Fruit fly (Drosophila melanogaster) whole organism, prepupa: ENCODE results near the gene CG33796.
A peak's percentile ranks its signal among the peaks of the same experiment; 100 is the strongest.

Source experiments
- Blimp-1 ChIP-seq: fragments of 200-800 bp; sonication (Bioruptor generic); optimal IDR thresholded peaks from 3 replicates; lab custom pipeline; 2017; ENCODE audit warnings: missing biosample characterization, missing genetic modification characterization, mild to moderate bottlenecking, moderate library complexity, missing genetic modification reagents
- CG10631 ChIP-seq: fragments of 200-800 bp; sonication (Bioruptor generic); optimal IDR thresholded peaks from 2 replicates; lab custom pipeline; 2016; ENCODE audit warnings: missing biosample characterization, missing genetic modification characterization
- CG10669 ChIP-seq: fragments of 200-800 bp; sonication (Bioruptor generic); optimal IDR thresholded peaks from 3 replicates; lab custom pipeline; 2018; ENCODE audit warnings: missing biosample characterization, mild to moderate bottlenecking, missing genetic modification characterization, moderate library complexity
- CG11294 ChIP-seq: fragments of 200-800 bp; sonication (Bioruptor generic); IDR thresholded peaks from 2 replicates; pipeline ENCODE4 v1.3.6; 2022; ENCODE audit warnings: missing biosample characterization, missing genetic modification characterization
- CG11762 ChIP-seq: fragments of 200-800 bp; sonication (Bioruptor generic); optimal IDR thresholded peaks from 3 replicates; lab custom pipeline; 2016; ENCODE audit warnings: missing biosample characterization, missing genetic modification characterization; ENCODE audit not compliant: insufficient read depth
- CG11902 ChIP-seq: fragments of 200-800 bp; sonication (Bioruptor generic); optimal IDR thresholded peaks from 3 replicates; lab custom pipeline; 2016; ENCODE audit warnings: missing biosample characterization, missing genetic modification characterization
- CG15336 ChIP-seq: fragments of 200-800 bp; sonication (Bioruptor generic); IDR thresholded peaks from 2 replicates; pipeline ENCODE4 v1.3.6; 2022; ENCODE audit warnings: missing biosample characterization, missing genetic modification characterization
- CG1621 ChIP-seq: fragments of 200-800 bp; sonication (Bioruptor generic); optimal IDR thresholded peaks from 3 replicates; lab custom pipeline; 2018; ENCODE audit warnings: missing biosample characterization, mild to moderate bottlenecking, missing genetic modification characterization
- CG3032 ChIP-seq: fragments of 200-800 bp; optimal IDR thresholded peaks from 2 replicates; lab custom pipeline; 2019; ENCODE audit warnings: missing biosample characterization, mild to moderate bottlenecking, missing genetic modification characterization, moderate library complexity
- CG31627 ChIP-seq: fragments of 200-800 bp; sonication (Bioruptor generic); optimal IDR thresholded peaks from 3 replicates; lab custom pipeline; 2016; ENCODE audit warnings: missing biosample characterization, missing genetic modification characterization
- CG32006 ChIP-seq: fragments of 200-800 bp; sonication (Bioruptor generic); optimal IDR thresholded peaks from 3 replicates; lab custom pipeline; 2017; ENCODE audit warnings: missing biosample characterization, mild to moderate bottlenecking, missing genetic modification characterization
- CG34406 ChIP-seq: fragments of 200-800 bp; sonication (Bioruptor generic); optimal IDR thresholded peaks from 3 replicates; lab custom pipeline; 2016; ENCODE audit warnings: missing biosample characterization, missing genetic modification characterization
- CG6163 ChIP-seq: fragments of 200-800 bp; sonication (Bioruptor generic); IDR thresholded peaks from 3 replicates; pipeline ENCODE4 v1.3.6; 2022; ENCODE audit warnings: missing biosample characterization, missing genetic modification characterization
- CG6792 ChIP-seq: fragments of 200-800 bp; sonication (Bioruptor generic); optimal IDR thresholded peaks from 3 replicates; lab custom pipeline; 2016; ENCODE audit warnings: missing biosample characterization, missing genetic modification characterization
- CG6808 ChIP-seq: fragments of 200-800 bp; sonication (Bioruptor generic); optimal IDR thresholded peaks from 3 replicates; lab custom pipeline; 2017; ENCODE audit warnings: missing biosample characterization, missing genetic modification characterization, mild to moderate bottlenecking, moderate library complexity, missing genetic modification reagents
- CG7368 ChIP-seq: fragments of 200-800 bp; sonication (Bioruptor generic); optimal IDR thresholded peaks from 3 replicates; lab custom pipeline; 2016; ENCODE audit warnings: missing biosample characterization, missing genetic modification characterization
- CG8319 ChIP-seq: fragments of 200-800 bp; sonication (Bioruptor generic); optimal IDR thresholded peaks from 3 replicates; lab custom pipeline; 2016; ENCODE audit warnings: missing biosample characterization, missing genetic modification characterization
- CG8632 ChIP-seq: fragments of 200-800 bp; sonication (Bioruptor generic); optimal IDR thresholded peaks from 3 replicates; lab custom pipeline; 2016; ENCODE audit warnings: missing biosample characterization, missing genetic modification characterization
- CG9139 ChIP-seq: fragments of 200-800 bp; sonication (Bioruptor generic); optimal IDR thresholded peaks from 3 replicates; lab custom pipeline; 2017; ENCODE audit warnings: missing biosample characterization, mild to moderate bottlenecking, missing genetic modification characterization
- Eip78C ChIP-seq: fragments of 200-800 bp; sonication (Bioruptor generic); peaks from one replicate; lab custom pipeline; 2016; ENCODE audit warnings: missing biosample characterization, missing genetic modification characterization
- Eip93F ChIP-seq: fragments of 200-800 bp; sonication (Bioruptor generic); optimal IDR thresholded peaks from 2 replicates; lab custom pipeline; 2016; ENCODE audit warnings: missing biosample characterization, mild to moderate bottlenecking, missing genetic modification characterization
- Ets21C ChIP-seq: fragments of 200-800 bp; sonication (Bioruptor generic); optimal IDR thresholded peaks from 3 replicates; lab custom pipeline; 2016; ENCODE audit warnings: missing biosample characterization, missing genetic modification characterization
- Ets96B ChIP-seq: fragments of 200-800 bp; optimal IDR thresholded peaks from 2 replicates; lab custom pipeline; 2019; ENCODE audit warnings: missing biosample characterization, mild to moderate bottlenecking, missing genetic modification characterization, moderate library complexity
- Hr38 ChIP-seq: sonication (Bioruptor generic); optimal IDR thresholded peaks from 2 replicates; lab custom pipeline; 2016; ENCODE audit warnings: missing biosample characterization, missing genetic modification characterization
- Hr39 ChIP-seq: fragments of 200-800 bp; sonication (Bioruptor generic); optimal IDR thresholded peaks from 2 replicates; lab custom pipeline; 2016; ENCODE audit warnings: missing biosample characterization, missing genetic modification characterization
- Hr4 ChIP-seq: fragments of 200-800 bp; sonication (Bioruptor generic); optimal IDR thresholded peaks from 3 replicates; lab custom pipeline; 2016; ENCODE audit warnings: missing biosample characterization, missing genetic modification characterization
- Lpt ChIP-seq: fragments of 200-800 bp; sonication (Bioruptor generic); optimal IDR thresholded peaks from 3 replicates; lab custom pipeline; 2016; ENCODE audit warnings: missing biosample characterization, missing genetic modification characterization
- Met ChIP-seq: fragments of 200-800 bp; sonication (Bioruptor generic); optimal IDR thresholded peaks from 3 replicates; lab custom pipeline; 2016; ENCODE audit warnings: missing biosample characterization, missing genetic modification characterization
- Smox ChIP-seq: fragments of 200-800 bp; sonication (Bioruptor generic); optimal IDR thresholded peaks from 3 replicates; lab custom pipeline; 2016; ENCODE audit warnings: missing biosample characterization, missing genetic modification characterization
- Sox102F ChIP-seq: fragments of 200-800 bp; sonication (Bioruptor generic); optimal IDR thresholded peaks from 2 replicates; lab custom pipeline; 2016; ENCODE audit warnings: missing biosample characterization, mild to moderate bottlenecking, missing genetic modification characterization
- Sox14 ChIP-seq: fragments of 200-800 bp; sonication (Bioruptor generic); optimal IDR thresholded peaks from 3 replicates; lab custom pipeline; 2016; ENCODE audit warnings: missing biosample characterization, missing genetic modification characterization
- Sox15 ChIP-seq: fragments of 200-800 bp; sonication (Bioruptor generic); optimal IDR thresholded peaks from 3 replicates; lab custom pipeline; 2016; ENCODE audit warnings: missing biosample characterization, missing genetic modification characterization
- acj6 ChIP-seq: fragments of 200-800 bp; sonication (Bioruptor generic); optimal IDR thresholded peaks from 3 replicates; lab custom pipeline; 2016; ENCODE audit warnings: missing biosample characterization, missing genetic modification characterization
- cyc ChIP-seq: fragments of 200-800 bp; sonication (Bioruptor generic); optimal IDR thresholded peaks from 3 replicates; lab custom pipeline; 2016; ENCODE audit warnings: missing biosample characterization, missing genetic modification characterization
- dac ChIP-seq: fragments of 200-800 bp; sonication (Bioruptor generic); optimal IDR thresholded peaks from 2 replicates; lab custom pipeline; 2017; ENCODE audit warnings: missing biosample characterization, mild to moderate bottlenecking, missing genetic modification characterization
- dsx ChIP-seq: fragments of 200-800 bp; optimal IDR thresholded peaks from 3 replicates; lab custom pipeline; 2019; ENCODE audit warnings: missing biosample characterization, mild to moderate bottlenecking, missing genetic modification characterization, moderate library complexity; ENCODE audit not compliant: poor library complexity, severe bottlenecking
- esn ChIP-seq: fragments of 200-800 bp; sonication (Bioruptor generic); optimal IDR thresholded peaks from 2 replicates; lab custom pipeline; 2016; ENCODE audit warnings: missing biosample characterization, mild to moderate bottlenecking, missing genetic modification characterization, moderate library complexity
- fd59A ChIP-seq: fragments of 200-800 bp; sonication (Bioruptor generic); optimal IDR thresholded peaks from 2 replicates; lab custom pipeline; 2017; ENCODE audit warnings: missing biosample characterization, mild to moderate bottlenecking, missing genetic modification characterization, missing genetic modification reagents
- fkh ChIP-seq: fragments of 200-800 bp; sonication (Bioruptor generic); optimal IDR thresholded peaks from 3 replicates; lab custom pipeline; 2017; ENCODE audit warnings: missing biosample characterization, mild to moderate bottlenecking, missing genetic modification characterization, moderate library complexity
- lz ChIP-seq: fragments of 200-800 bp; sonication (Bioruptor generic); optimal IDR thresholded peaks from 3 replicates; lab custom pipeline; 2016; ENCODE audit warnings: missing biosample characterization, missing genetic modification characterization
- pdm3 ChIP-seq: fragments of 200-800 bp; sonication (Bioruptor generic); optimal IDR thresholded peaks from 3 replicates; lab custom pipeline; 2016; ENCODE audit warnings: missing biosample characterization, missing genetic modification characterization
- spab ChIP-seq: fragments of 200-800 bp; sonication (Bioruptor generic); optimal IDR thresholded peaks from 2 replicates; lab custom pipeline; 2017; ENCODE audit warnings: missing biosample characterization, mild to moderate bottlenecking, missing genetic modification characterization, missing genetic modification reagents
- ss ChIP-seq, 2 experiments: fragments of 200-800 bp; sonication (Bioruptor generic); optimal IDR thresholded peaks; 2 replicates in 1 of 2; 3 replicates in 1 of 2; lab custom pipeline; 2017 to 2018; ENCODE audit warnings: mild to moderate bottlenecking in 2 of 2, missing biosample characterization in 2 of 2, missing genetic modification characterization in 2 of 2, moderate library complexity in 1 of 2
- topi ChIP-seq: fragments of 200-800 bp; sonication (Bioruptor generic); optimal IDR thresholded peaks from 3 replicates; lab custom pipeline; 2016; ENCODE audit warnings: missing biosample characterization, missing genetic modification characterization
- vri ChIP-seq: fragments of 200-800 bp; sonication (Bioruptor generic); optimal IDR thresholded peaks from 3 replicates; lab custom pipeline; 2016; ENCODE audit warnings: missing biosample characterization, mild to moderate bottlenecking, missing genetic modification characterization

The CG33796 gene

DNA sequence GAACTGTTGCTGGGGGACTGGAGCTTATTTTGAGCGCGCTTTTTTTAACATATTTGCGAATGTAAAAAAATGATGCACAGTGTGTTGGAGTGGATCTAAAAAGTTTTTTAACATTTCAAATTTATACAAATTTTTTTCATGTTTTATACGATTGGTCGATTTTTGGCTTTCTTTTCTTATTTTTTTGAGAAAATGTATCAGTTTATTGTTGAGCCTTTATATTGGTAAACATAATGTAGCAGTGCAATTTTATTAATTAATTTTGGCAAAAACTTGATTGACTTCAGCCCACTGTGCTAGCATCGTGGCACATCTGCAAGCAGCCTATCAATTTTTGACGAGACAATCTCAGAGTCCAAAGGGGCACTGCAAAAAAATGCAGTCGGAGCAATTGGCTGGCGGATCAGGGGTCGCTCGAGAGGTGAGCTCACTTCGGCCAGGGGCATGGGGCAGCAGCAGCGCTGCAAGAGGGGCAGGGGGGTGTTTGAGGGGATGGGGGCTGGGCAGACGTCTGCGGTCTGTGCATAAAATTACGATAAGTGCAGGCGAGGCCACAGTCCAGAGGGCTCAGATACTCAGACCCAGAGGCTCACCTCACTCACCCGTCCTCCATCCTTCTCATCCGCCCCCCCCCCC, 5.8 kb upstream of the CG33796 start (continued):
- TF ChIP-seq CG3032 (tag; lab: Kevin White, UChicago): peak; percentile 86
- peak; percentile 90 for TF ChIP-seq Met (GFP tag; lab: Kevin White, UChicago)
- no peak for TF ChIP-seq fkh (GFP tag; lab: Kevin White, UChicago)
- peak; percentile 75 for TF ChIP-seq CG11902 (GFP tag; lab: Kevin White, UChicago)
- peak; percentile 58 for TF ChIP-seq CG15336 (GFP tag; lab: Robert Waterston, UW)
- no peak for TF ChIP-seq Hr38 (GFP tag; lab: Kevin White, UChicago)
- TF ChIP-seq CG6163: peak; percentile 85
- TF ChIP-seq CG9139 (GFP tag; lab: Kevin White, UChicago): peak; percentile 70
- peak; percentile 85 for TF ChIP-seq Smox (GFP tag; lab: Kevin White, UChicago)
- TF ChIP-seq cyc: peak; percentile 80
- peak; percentile 90 for TF ChIP-seq esn
- TF ChIP-seq vri (GFP tag; lab: Kevin White, UChicago): peak; percentile 68
- peak; percentile 73 for TF ChIP-seq Hr39 (GFP tag; lab: Kevin White, UChicago)
- peak; percentile 87 for TF ChIP-seq Sox102F (GFP tag; lab: Kevin White, UChicago)
- TF ChIP-seq dac (GFP tag; lab: Kevin White, UChicago): no peak
- TF ChIP-seq acj6 (GFP tag; lab: Kevin White, UChicago): peak; percentile 80
- peak; percentile 74 for TF ChIP-seq fd59A

DNA sequence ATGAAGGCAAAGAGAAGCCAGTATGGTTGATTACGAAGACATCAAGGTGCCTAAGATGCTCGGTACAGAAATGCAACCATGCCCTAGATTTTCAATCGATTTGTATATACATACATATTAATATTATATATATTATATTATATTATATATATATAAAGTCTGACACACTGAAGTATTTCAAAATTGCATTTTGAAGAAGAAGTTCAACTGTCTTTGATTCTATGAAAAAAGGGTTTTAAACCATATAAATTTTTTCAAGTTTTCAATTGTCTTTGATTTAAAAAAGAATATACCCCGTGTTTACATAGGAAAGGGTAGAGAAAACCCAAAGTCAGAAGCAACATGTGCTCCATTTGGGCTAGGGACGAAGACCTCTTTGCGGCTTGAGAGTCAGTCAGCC, 4.9 kb upstream of the CG33796 start:
- no peak for TF ChIP-seq lz (GFP tag; lab: Kevin White, UChicago)
- no peak for TF ChIP-seq Hr4 (GFP tag; lab: Kevin White, UChicago)
- peak; percentile 8 for TF ChIP-seq CG32006 (GFP tag; lab: Kevin White, UChicago)
- TF ChIP-seq CG6792: peak; percentile 33
- peak; percentile 26 for TF ChIP-seq CG7368 (GFP tag; lab: Kevin White, UChicago)
- peak; percentile 84 for TF ChIP-seq Eip78C
- peak; percentile 67 for TF ChIP-seq spab (GFP tag; lab: Kevin White, UChicago)
- TF ChIP-seq Sox15 (GFP tag; lab: Kevin White, UChicago): peak; percentile 25
- peak; percentile 28 for TF ChIP-seq CG11902 (GFP tag; lab: Kevin White, UChicago)
- no peak for TF ChIP-seq vri (GFP tag; lab: Kevin White, UChicago)
- TF ChIP-seq topi (GFP tag; lab: Kevin White, UChicago): peak; percentile 29
- peak; percentile 82 for TF ChIP-seq CG34406
- no peak for TF ChIP-seq Eip93F
- peak; percentile 68 for TF ChIP-seq CG10669
- TF ChIP-seq CG8319 (GFP tag; lab: Kevin White, UChicago): peak; percentile 19
- peak; percentile 21 to 77 for TF ChIP-seq ss (GFP tag; optimal IDR thresholded peaks at IDR 0.05; lab: Kevin White, UChicago)
- TF ChIP-seq cyc: no peak
- TF ChIP-seq Blimp-1 (GFP tag; lab: Kevin White, UChicago): no peak
- TF ChIP-seq CG6163: peak; percentile 47; the same call in 1 of the 3 replicates
- no peak for TF ChIP-seq CG11762 (GFP tag; lab: Kevin White, UChicago)
- no peak for TF ChIP-seq CG15336 (GFP tag; lab: Robert Waterston, UW)
- TF ChIP-seq pdm3 (GFP tag; lab: Kevin White, UChicago): no peak
- TF ChIP-seq CG1621 (tag; lab: Kevin White, UChicago): no peak
- TF ChIP-seq Ets21C (GFP tag; lab: Kevin White, UChicago): no peak
- no peak for TF ChIP-seq Sox14 (GFP tag; lab: Kevin White, UChicago)
- TF ChIP-seq CG8632 (GFP tag; lab: Kevin White, UChicago): peak; percentile 80
- TF ChIP-seq fkh (GFP tag; lab: Kevin White, UChicago): no peak
- peak; percentile 14 for TF ChIP-seq Hr39 (GFP tag; lab: Kevin White, UChicago)
- TF ChIP-seq Ets96B (tag; lab: Kevin White, UChicago): peak; percentile 87
- no peak for TF ChIP-seq Sox102F (GFP tag; lab: Kevin White, UChicago)
- TF ChIP-seq CG10631 (GFP tag; lab: Kevin White, UChicago): peak; percentile 81
- TF ChIP-seq CG11294: no peak
- no peak for TF ChIP-seq Hr38 (GFP tag; lab: Kevin White, UChicago)
- TF ChIP-seq CG3032 (tag; lab: Kevin White, UChicago): peak; percentile 89
- no peak for TF ChIP-seq Met (GFP tag; lab: Kevin White, UChicago)
- TF ChIP-seq acj6 (GFP tag; lab: Kevin White, UChicago): peak; percentile 33
- no peak for TF ChIP-seq Smox (GFP tag; lab: Kevin White, UChicago)
- TF ChIP-seq esn: peak; percentile 40
- peak; percentile 17 for TF ChIP-seq CG9139 (GFP tag; lab: Kevin White, UChicago)
- TF ChIP-seq dsx (GFP tag; lab: Kevin White, UChicago): peak; percentile 44
- peak; percentile 71 for TF ChIP-seq CG6808 (GFP tag; lab: Kevin White, UChicago)
- TF ChIP-seq dac (GFP tag; lab: Kevin White, UChicago): no peak
- TF ChIP-seq Lpt (GFP tag; lab: Kevin White, UChicago): no peak
- no peak for TF ChIP-seq CG31627 (GFP tag; lab: Kevin White, UChicago)
